Worm (Caenorhabditis elegans) whole organism, mixed stage, embryonic: Measurements from ENCODE around the gene spk-1.

Experiments used
- M03D4.4 ChIP-seq: sonication (generic microtip); optimal IDR thresholded peaks from 2 replicates; lab custom pipeline; 2017; ENCODE audit warnings: mild to moderate bottlenecking, missing genetic modification characterization, missing compliant biosample characterization
- bed-3 ChIP-seq: fragments of 200-800 bp; sonication (Bioruptor generic); optimal IDR thresholded peaks from 3 replicates; lab custom pipeline; 2018; ENCODE audit warnings: mild to moderate bottlenecking, missing genetic modification characterization, moderate library complexity, missing compliant biosample characterization
- ceh-43 ChIP-seq: fragments of 200-800 bp; sonication (Bioruptor generic); optimal IDR thresholded peaks from 2 replicates; lab custom pipeline; 2018; ENCODE audit warnings: mild to moderate bottlenecking, missing genetic modification characterization, moderate library complexity, missing compliant biosample characterization
- ces-1 ChIP-seq: fragments of 150-350 bp; optimal IDR thresholded peaks from 2 replicates; lab custom pipeline; 2014; ENCODE audit warnings: missing biosample characterization, missing genetic modification reagents, missing genetic modification characterization
- cnd-1 ChIP-seq: fragments of 200-800 bp; sonication (Bioruptor generic); optimal IDR thresholded peaks from 2 replicates; lab custom pipeline; 2018; ENCODE audit warnings: mild to moderate bottlenecking, missing genetic modification characterization, missing compliant biosample characterization
- drap-1 ChIP-seq: fragments of 200-800 bp; sonication (Bioruptor generic); optimal IDR thresholded peaks from 3 replicates; lab custom pipeline; 2018; ENCODE audit warnings: mild to moderate bottlenecking, missing genetic modification characterization, missing compliant biosample characterization
- flh-1 ChIP-seq: fragments of 200-800 bp; sonication (Bioruptor generic); optimal IDR thresholded peaks from 2 replicates; lab custom pipeline; 2018; ENCODE audit warnings: mild to moderate bottlenecking, missing genetic modification characterization, moderate library complexity, missing compliant biosample characterization
- ham-2 ChIP-seq: fragments of 200-800 bp; sonication (Bioruptor generic); optimal IDR thresholded peaks from 2 replicates; lab custom pipeline; 2018; ENCODE audit warnings: mild to moderate bottlenecking, missing genetic modification characterization, missing compliant biosample characterization
- hlh-1 ChIP-seq: fragments of 150-350 bp; optimal IDR thresholded peaks from 2 replicates; lab custom pipeline; 2014; ENCODE audit warnings: missing biosample characterization, missing genetic modification reagents, missing genetic modification characterization
- lin-32 ChIP-seq: fragments of 200-800 bp; sonication (Bioruptor generic); optimal IDR thresholded peaks from 2 replicates; lab custom pipeline; 2018; ENCODE audit warnings: mild to moderate bottlenecking, missing genetic modification characterization, missing compliant biosample characterization
- lsy-2 ChIP-seq: fragments of 150-350 bp; optimal IDR thresholded peaks from 2 replicates; lab custom pipeline; 2014; ENCODE audit warnings: missing biosample characterization, missing genetic modification characterization
- mab-5 ChIP-seq: fragments of 150-350 bp; optimal IDR thresholded peaks from 2 replicates; lab custom pipeline; 2014; ENCODE audit warnings: missing biosample characterization, missing genetic modification characterization
- mep-1 ChIP-seq: fragments of 150-350 bp; optimal IDR thresholded peaks from 2 replicates; lab custom pipeline; 2017; ENCODE audit warnings: missing biosample characterization, missing genetic modification reagents, missing genetic modification characterization, inconsistent platforms
- mls-2 ChIP-seq: sonication (generic microtip); optimal IDR thresholded peaks from 2 replicates; lab custom pipeline; 2016; ENCODE audit warnings: mild to moderate bottlenecking, missing genetic modification characterization, moderate library complexity, missing compliant biosample characterization
- nhr-237 ChIP-seq: fragments of 150-350 bp; optimal IDR thresholded peaks from 2 replicates; lab custom pipeline; 2014; ENCODE audit warnings: missing biosample characterization, missing genetic modification characterization
- nhr-28 ChIP-seq: fragments of 150-350 bp; optimal IDR thresholded peaks from 2 replicates; lab custom pipeline; 2014; ENCODE audit warnings: missing biosample characterization, missing genetic modification characterization
- nhr-76 ChIP-seq: sonication (generic microtip); optimal IDR thresholded peaks from 2 replicates; lab custom pipeline; 2017; ENCODE audit warnings: missing biosample characterization, missing genetic modification characterization
- pha-4 ChIP-seq: fragments of 150-350 bp; optimal IDR thresholded peaks from 2 replicates; lab custom pipeline; 2018; ENCODE audit warnings: missing biosample characterization, missing genetic modification reagents, missing genetic modification characterization
- sem-2 ChIP-seq: fragments of 200-800 bp; sonication (Bioruptor generic); optimal IDR thresholded peaks from 2 replicates; lab custom pipeline; 2018; ENCODE audit warnings: mild to moderate bottlenecking, missing genetic modification characterization, missing compliant biosample characterization
- snpc-4 ChIP-seq: fragments of 150-350 bp; optimal IDR thresholded peaks from 2 replicates; lab custom pipeline; 2014; ENCODE audit warnings: missing biosample characterization, missing genetic modification characterization
- sptf-1 ChIP-seq: sonication (generic microtip); optimal IDR thresholded peaks from 2 replicates; lab custom pipeline; 2017; ENCODE audit warnings: mild to moderate bottlenecking, missing genetic modification characterization, moderate library complexity, missing compliant biosample characterization
- tbx-8 ChIP-seq: fragments of 200-800 bp; sonication (Bioruptor generic); optimal IDR thresholded peaks from 2 replicates; lab custom pipeline; 2018; ENCODE audit warnings: mild to moderate bottlenecking, missing genetic modification characterization, moderate library complexity, missing compliant biosample characterization
- unc-120 ChIP-seq: sonication (generic microtip); optimal IDR thresholded peaks from 2 replicates; lab custom pipeline; 2017; ENCODE audit warnings: missing genetic modification characterization, missing compliant biosample characterization; ENCODE audit not compliant: poor library complexity, severe bottlenecking
- unc-39 ChIP-seq: fragments of 150-350 bp; optimal IDR thresholded peaks from 2 replicates; lab custom pipeline; 2014; ENCODE audit warnings: missing biosample characterization, missing genetic modification characterization
- unc-62 ChIP-seq: fragments of 150-350 bp; optimal IDR thresholded peaks from 2 replicates; lab custom pipeline; 2014; ENCODE audit warnings: missing biosample characterization, missing genetic modification reagents, missing genetic modification characterization
- zip-8 ChIP-seq: fragments of 150-350 bp; optimal IDR thresholded peaks from 2 replicates; lab custom pipeline; 2014; ENCODE audit warnings: missing biosample characterization, missing genetic modification characterization

The spk-1 gene

DNA sequence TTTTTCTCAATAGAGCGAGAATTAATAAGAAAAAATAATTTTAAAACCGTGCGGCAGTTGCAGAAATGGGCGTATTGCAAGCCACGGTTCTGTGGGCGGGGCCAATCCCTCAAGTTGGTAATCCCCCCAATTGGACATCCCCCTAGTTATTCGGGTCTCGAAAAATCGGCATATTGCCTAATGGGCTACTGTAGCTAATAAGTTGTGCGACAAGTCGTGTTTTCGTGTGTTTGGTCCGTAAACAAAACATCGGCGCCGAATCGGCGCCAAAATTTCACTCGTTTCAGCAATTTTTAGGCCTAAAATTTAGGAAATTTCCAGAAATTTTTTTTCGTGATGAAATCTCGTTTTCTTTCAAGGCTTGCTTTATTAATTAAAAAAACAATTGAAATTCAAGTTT is 47.9 kb downstream of the spk-1 start:
- no peak for TF ChIP-seq unc-62 (GFP tag; lab: Kevin White, UChicago)
- TF ChIP-seq flh-1 (GFP tag; lab: Kevin White, UChicago) = no peak
- TF ChIP-seq snpc-4 (tag; lab: Kevin White, UChicago) = no peak
- TF ChIP-seq mab-5 (tag; lab: Kevin White, UChicago) = no peak
- TF ChIP-seq ces-1 (GFP tag; lab: Kevin White, UChicago) = no peak
- TF ChIP-seq unc-120 (tag; lab: Kevin White, UChicago) = no peak
- TF ChIP-seq cnd-1 (tag; lab: Kevin White, UChicago) = no peak
- TF ChIP-seq hlh-1 = no peak
- TF ChIP-seq pha-4 = no peak

- TF ChIP-seq mep-1 (tag; lab: Kevin White, UChicago) (peak; percentile 71), lsy-2 (peak; percentile 38), ces-1 (GFP tag; lab: Kevin White, UChicago) (peak; percentile 6), unc-62 (GFP tag; lab: Kevin White, UChicago) (peak; percentile 38), nhr-237 (tag; lab: Kevin White, UChicago) (peak; percentile 19), pha-4 (no peak), bed-3 (GFP tag; lab: Kevin White, UChicago) (no peak)
Measured at ce11 chrIII:9507799-9508198, 51.4 kb downstream of the spk-1 start, which contains the start of gene vha-14. vha-14 (plus strand) TSS chrIII:9508100.

DNA sequence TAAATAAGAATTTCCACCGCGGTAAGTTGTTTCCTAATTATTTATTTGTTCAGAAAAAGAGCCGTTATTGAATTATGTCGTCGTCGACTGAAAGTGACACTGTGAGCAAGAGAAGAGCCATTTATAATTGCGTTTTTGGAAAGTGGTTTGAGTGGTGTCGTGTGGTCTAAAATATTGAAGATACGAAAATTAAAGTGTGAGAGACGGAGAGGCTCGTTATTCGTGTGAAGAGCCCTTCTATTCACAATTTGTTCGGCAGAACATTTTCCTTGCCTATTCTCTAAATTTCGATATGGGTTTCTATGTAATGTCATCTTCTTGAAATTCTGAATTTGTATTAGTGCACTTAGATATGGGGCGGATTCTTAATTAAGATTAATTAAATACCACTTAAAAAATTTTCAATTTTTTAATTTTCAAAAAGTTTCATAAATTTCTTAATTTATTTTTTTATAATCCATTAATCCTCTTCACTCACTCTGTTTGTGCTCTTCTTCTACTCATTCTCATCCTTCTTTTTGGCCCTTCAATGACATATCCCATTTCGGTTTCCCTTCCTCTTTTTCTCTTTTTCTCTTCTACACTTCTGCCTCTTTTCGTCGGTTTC is 53.5 kb downstream of the spk-1 start:
- TF ChIP-seq mab-5 (tag; lab: Kevin White, UChicago) = no peak
- TF ChIP-seq nhr-28 (tag; lab: Kevin White, UChicago) = no peak
- peak; percentile 23 for TF ChIP-seq unc-120 (tag; lab: Kevin White, UChicago)
- peak; percentile 94 for TF ChIP-seq ces-1 (GFP tag; lab: Kevin White, UChicago)
- TF ChIP-seq drap-1 = no peak
- peak; percentile 45 for TF ChIP-seq unc-62 (GFP tag; lab: Kevin White, UChicago)
- TF ChIP-seq lin-32 (GFP tag; lab: Kevin White, UChicago) = no peak
- no peak for TF ChIP-seq pha-4
- TF ChIP-seq ceh-43 (GFP tag; lab: Kevin White, UChicago) = no peak
- TF ChIP-seq mep-1 (tag; lab: Kevin White, UChicago) = no peak
- no peak for TF ChIP-seq nhr-237 (tag; lab: Kevin White, UChicago)
- TF ChIP-seq sem-2 (GFP tag; lab: Kevin White, UChicago) = no peak
- TF ChIP-seq mls-2 = no peak
- no peak for TF ChIP-seq bed-3 (GFP tag; lab: Kevin White, UChicago)

- no peak for TF ChIP-seq nhr-76
- TF ChIP-seq sptf-1 (tag; lab: Kevin White, UChicago) = no peak
- no peak for TF ChIP-seq mab-5 (tag; lab: Kevin White, UChicago)
- no peak for TF ChIP-seq tbx-8 (GFP tag; lab: Kevin White, UChicago)
- no peak for TF ChIP-seq unc-39 (tag; lab: Kevin White, UChicago)
- TF ChIP-seq ham-2 (GFP tag; lab: Kevin White, UChicago) = no peak
- no peak for TF ChIP-seq hlh-1
- no peak for TF ChIP-seq snpc-4 (tag; lab: Kevin White, UChicago)
- TF ChIP-seq M03D4.4 (tag; lab: Kevin White, UChicago) = no peak
Measured at ce11 chrIII:9511055-9511520, 54.7 kb downstream of the spk-1 start, which contains the start of gene F55H2.5. F55H2.5 (plus strand) TSS chrIII:9511470.

- TF ChIP-seq nhr-76 (no peak), nhr-28 (tag; lab: Kevin White, UChicago) (no peak), nhr-237 (tag; lab: Kevin White, UChicago) (no peak), mls-2 (no peak), unc-120 (tag; lab: Kevin White, UChicago) (no peak), tbx-8 (GFP tag; lab: Kevin White, UChicago) (no peak), sptf-1 (tag; lab: Kevin White, UChicago) (no peak), pha-4 (no peak), unc-62 (GFP tag; lab: Kevin White, UChicago) (no peak), lin-32 (GFP tag; lab: Kevin White, UChicago) (no peak), sem-2 (GFP tag; lab: Kevin White, UChicago) (no peak), mab-5 (tag; lab: Kevin White, UChicago) (no peak), zip-8 (tag; lab: Kevin White, UChicago) (no peak), drap-1 (no peak)
- TF ChIP-seq, all 35 proteins: peak for 0
Measured at ce11 chrIII:9511660-9512059, 55.3 kb downstream of the spk-1 start.
